Fruit fly (Drosophila melanogaster): Measurements from ENCODE around the gene CG32548.

dm6 chrX:18386784-18387183 is 53.6 kb downstream of the CG32548 start, which contains the start of gene Tsf1:
- TF ChIP-seq h (optimal IDR thresholded peaks at IDR 0.05) (no peak), CG18599 (GFP tag; optimal IDR thresholded peaks at IDR 0.05) (no peak)

All from whole organism, embryonic.